Worm (Caenorhabditis elegans): ENCODE data around the gene col-159.

The col-159 gene

ce11 chrV:13202127-13202610, at the start of gene col-159, which contains the start of gene col-160:
col-159 (minus strand) TSS chrV:13202177.
col-160 (minus strand) TSS chrV:13202189.
- TF ChIP-seq unc-62 (GFP tag; optimal IDR thresholded peaks at IDR 0.05): no peak

DNA sequence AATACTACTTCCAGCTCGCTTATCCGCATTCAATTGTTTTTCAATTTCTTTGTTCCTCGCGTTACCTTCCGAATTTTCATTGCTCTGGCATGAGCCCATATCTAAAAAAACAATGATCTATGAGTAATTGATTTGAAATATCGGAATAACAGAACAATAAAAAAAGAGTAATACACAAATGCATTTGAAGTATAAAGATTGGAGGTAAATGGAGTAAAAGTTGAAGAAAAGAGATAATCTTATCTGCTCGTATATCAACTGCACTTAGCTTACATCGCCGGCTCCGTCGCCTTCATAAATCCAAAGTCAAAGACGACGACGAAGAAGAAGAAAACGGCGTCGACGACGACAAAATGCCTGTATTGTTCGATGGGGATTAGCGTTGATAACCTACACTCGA, 47.5 kb upstream of the col-159 start, which contains the start of gene odr-3:
TSS of gene odr-3 (minus strand) at position 101 of the 400 bp plus-strand sequence.
- TF ChIP-seq unc-62 (GFP tag; optimal IDR thresholded peaks at IDR 0.05): no peak

ce11 chrV:13243205-13243604, 41.2 kb upstream of the col-159 start:
- TF ChIP-seq unc-62 (GFP tag; optimal IDR thresholded peaks at IDR 0.05): no peak

ce11 chrV:13236507-13236906, 34.5 kb upstream of the col-159 start, which contains the start of gene dmd-10:
dmd-10 (minus strand) TSS chrV:13236607.
- no peak for TF ChIP-seq unc-62 (GFP tag; optimal IDR thresholded peaks at IDR 0.05)

DNA sequence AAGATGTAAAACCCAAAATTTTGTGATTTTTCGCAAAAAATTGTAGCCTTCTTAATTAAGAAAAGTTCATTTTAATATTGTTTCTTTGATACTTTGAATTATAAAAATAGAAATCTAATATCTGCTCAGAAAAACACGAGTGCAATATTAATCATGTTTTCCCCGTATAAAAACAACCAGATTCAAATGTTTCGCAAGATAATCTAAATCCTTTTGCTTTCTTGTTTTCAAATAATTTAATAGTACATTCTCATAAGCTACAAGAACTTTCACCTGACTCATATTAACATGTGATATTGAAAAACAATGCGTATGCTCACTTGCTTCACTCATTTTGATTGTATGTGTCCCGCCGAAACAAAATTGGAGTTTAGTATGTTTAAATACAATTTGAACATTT, 33.3 kb upstream of the col-159 start:
- no peak for TF ChIP-seq unc-62 (GFP tag; optimal IDR thresholded peaks at IDR 0.05)

ce11 chrV:13229538-13229937, 27.6 kb upstream of the col-159 start:
- no peak for TF ChIP-seq unc-62 (GFP tag; optimal IDR thresholded peaks at IDR 0.05)

DNA sequence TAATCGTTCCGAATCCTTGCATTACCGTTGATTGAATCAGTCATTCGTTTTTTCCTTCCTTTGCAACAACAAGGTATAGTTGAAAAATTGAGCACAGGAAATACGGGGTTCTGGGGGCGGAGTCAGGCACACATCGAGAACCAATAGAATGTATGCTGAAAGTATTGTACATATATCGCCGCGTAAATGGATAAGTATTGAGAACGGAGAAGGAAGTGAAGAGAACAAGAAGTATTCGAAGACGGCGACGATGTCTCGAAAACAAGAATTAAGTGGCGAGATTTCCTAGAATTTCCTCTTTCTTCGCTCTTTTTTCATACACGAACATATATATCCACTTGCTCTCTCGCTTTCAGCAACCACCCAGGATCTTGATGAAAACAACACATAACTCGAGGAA, 19.1 kb upstream of the col-159 start:
- no peak for TF ChIP-seq unc-62 (GFP tag; optimal IDR thresholded peaks at IDR 0.05)

ce11 chrV:13212584-13212983, 10.6 kb upstream of the col-159 start:
- TF ChIP-seq unc-62 (GFP tag; optimal IDR thresholded peaks at IDR 0.05): no peak

DNA sequence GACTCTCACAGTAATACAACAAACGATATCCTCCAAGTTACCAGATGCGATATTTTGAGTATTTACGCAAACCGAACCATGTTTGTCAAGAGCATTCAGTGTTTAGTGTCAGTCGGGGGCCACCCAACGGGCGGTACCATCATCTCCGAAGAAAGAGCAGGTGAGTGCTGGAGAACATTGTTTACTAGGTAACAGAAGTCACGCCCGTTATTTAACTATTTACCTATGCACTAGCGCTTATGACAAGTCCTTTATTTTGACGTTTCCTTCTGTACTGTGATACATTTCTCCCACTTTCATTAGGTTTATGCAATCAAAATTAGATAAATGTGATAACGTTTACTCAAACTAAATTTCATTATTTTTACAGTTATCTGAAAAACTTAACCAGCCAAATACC, 7.6 kb upstream of the col-159 start, which contains the start of gene F57B1.6:
TSS of gene F57B1.6 (plus strand) at position 79 of the 400 bp plus-strand sequence.
- no peak for TF ChIP-seq unc-62 (GFP tag; optimal IDR thresholded peaks at IDR 0.05)

DNA sequence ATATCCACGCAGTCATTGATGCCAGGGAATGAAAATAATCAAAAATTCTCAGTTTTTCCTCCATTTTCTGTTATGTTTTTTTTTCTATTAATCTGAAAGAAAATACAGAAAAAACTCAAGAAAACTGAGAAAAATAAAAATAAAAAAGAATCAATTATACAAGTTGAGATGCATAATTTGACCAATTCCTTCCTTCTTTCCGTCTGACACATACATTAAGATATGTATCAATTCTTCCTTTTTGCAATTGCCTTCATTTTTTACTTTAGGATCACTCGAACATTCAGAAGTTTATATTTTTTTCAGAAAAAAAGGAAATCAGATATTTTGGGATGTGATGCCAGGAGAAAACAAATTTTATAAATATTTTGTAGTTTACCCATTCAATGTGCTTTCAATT, 5.4 kb upstream of the col-159 start, which contains the start of gene F57B1.5:
TSS of gene F57B1.5 (plus strand) at position 301 of the 400 bp plus-strand sequence.
- no peak for TF ChIP-seq unc-62 (GFP tag; optimal IDR thresholded peaks at IDR 0.05)

DNA sequence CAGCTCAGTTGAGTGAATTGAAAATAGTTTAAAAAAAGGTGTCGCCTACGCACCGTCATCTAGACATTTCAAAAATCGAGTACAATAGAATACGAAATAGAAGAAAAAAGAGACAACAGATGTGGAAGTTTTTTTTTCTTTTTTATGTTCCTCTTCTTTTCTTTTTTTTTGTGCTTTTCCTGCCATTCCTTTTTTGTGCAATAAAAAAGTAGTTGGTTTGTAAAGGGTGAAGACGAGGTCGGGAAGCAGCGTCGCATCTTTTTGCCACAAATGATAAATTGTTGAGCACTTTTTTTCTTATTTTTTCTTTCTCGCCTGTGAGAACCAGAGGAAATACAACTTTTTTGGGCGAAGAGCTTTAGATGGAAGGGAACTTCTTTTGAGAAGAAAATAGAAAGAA, 4.5 kb upstream of the col-159 start:
- TF ChIP-seq unc-62 (GFP tag; optimal IDR thresholded peaks at IDR 0.05): no peak

- no peak for TF ChIP-seq unc-62 (GFP tag; optimal IDR thresholded peaks at IDR 0.05)
Measured at ce11 chrV:13200609-13201008, 1.4 kb downstream of the col-159 start.

ce11 chrV:13197823-13198222, 4.2 kb downstream of the col-159 start, which contains the start of gene F57B1.9:
F57B1.9 (minus strand) TSS chrV:13197923.
- TF ChIP-seq unc-62 (GFP tag; optimal IDR thresholded peaks at IDR 0.05): no peak

DNA sequence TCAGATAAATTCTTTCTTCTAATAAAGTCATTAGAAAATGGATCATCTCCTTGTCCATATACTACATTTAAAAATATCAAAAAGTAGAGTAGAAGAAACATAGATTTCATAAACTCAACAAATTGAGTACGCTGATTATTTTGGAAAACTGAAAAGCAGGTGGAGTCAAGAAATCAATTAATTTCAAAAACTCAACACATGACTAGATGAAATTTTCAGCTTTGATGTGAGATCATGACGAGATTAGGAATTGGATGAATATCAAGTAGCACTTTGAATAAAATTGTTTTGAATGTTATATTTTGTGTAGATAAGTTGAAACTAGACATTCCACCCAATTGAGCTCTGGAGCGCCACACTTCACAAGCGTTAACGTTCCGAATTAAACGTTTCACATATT, 6.4 kb downstream of the col-159 start, which contains the start of gene F57B1.1:
TSS of gene F57B1.1 (minus strand) at position 101 of the 400 bp plus-strand sequence.
- no peak for TF ChIP-seq unc-62 (GFP tag; optimal IDR thresholded peaks at IDR 0.05)

ce11 chrV:13193488-13194042, 8.4 kb downstream of the col-159 start, which contains the start of gene sun-1:
sun-1 (minus strand) TSS chrV:13193538.
- TF ChIP-seq unc-62 (GFP tag; optimal IDR thresholded peaks at IDR 0.05): no peak

DNA sequence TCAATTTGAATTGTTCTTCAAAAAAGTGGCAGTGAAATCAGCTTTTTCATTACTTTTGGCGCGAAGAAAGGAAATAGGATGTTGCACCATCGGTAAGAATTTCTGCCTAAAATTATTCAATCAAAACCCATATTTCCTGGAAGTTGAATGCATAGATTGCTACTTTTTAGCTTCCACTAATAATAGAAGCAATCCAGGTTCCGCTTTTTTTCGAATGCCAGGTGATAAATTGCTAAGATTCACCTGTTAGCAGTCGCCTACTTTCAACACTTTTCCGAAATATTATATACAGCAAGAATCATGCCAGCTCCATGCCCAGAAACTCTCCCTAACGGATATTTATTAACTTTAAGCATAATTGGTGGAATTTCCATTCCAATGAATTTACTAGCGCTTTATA, 16.6 kb downstream of the col-159 start, which contains the start of gene sri-6:
TSS of gene sri-6 (plus strand) at position 301 of the 400 bp plus-strand sequence.
- TF ChIP-seq unc-62 (GFP tag; optimal IDR thresholded peaks at IDR 0.05): no peak

- TF ChIP-seq unc-62 (GFP tag; optimal IDR thresholded peaks at IDR 0.05): no peak
Measured at ce11 chrV:13184137-13184536, 17.8 kb downstream of the col-159 start, which contains the start of gene T09E8.4. T09E8.4 (minus strand) TSS chrV:13184237.
